Worm (Caenorhabditis elegans) whole organism, mixed stage, embryonic: Measurements from ENCODE around the gene F42F12.11.

ENCODE experiments used
- ceh-83 ChIP-seq: fragments of 200-800 bp; sonication (Bioruptor generic); optimal IDR thresholded peaks from 2 replicates; lab custom pipeline; 2018; ENCODE audit warnings: mild to moderate bottlenecking, missing genetic modification characterization, missing compliant biosample characterization
- drap-1 ChIP-seq: fragments of 200-800 bp; sonication (Bioruptor generic); optimal IDR thresholded peaks from 3 replicates; lab custom pipeline; 2018; ENCODE audit warnings: mild to moderate bottlenecking, missing genetic modification characterization, missing compliant biosample characterization
- ham-2 ChIP-seq: fragments of 200-800 bp; sonication (Bioruptor generic); optimal IDR thresholded peaks from 2 replicates; lab custom pipeline; 2018; ENCODE audit warnings: mild to moderate bottlenecking, missing genetic modification characterization, missing compliant biosample characterization
- lin-13 ChIP-seq: fragments of 150-350 bp; optimal IDR thresholded peaks from 2 replicates; lab custom pipeline; 2014; ENCODE audit warnings: missing biosample characterization, missing genetic modification characterization
- lin-32 ChIP-seq: fragments of 200-800 bp; sonication (Bioruptor generic); optimal IDR thresholded peaks from 2 replicates; lab custom pipeline; 2018; ENCODE audit warnings: mild to moderate bottlenecking, missing genetic modification characterization, missing compliant biosample characterization
- lsy-2 ChIP-seq: fragments of 150-350 bp; optimal IDR thresholded peaks from 2 replicates; lab custom pipeline; 2014; ENCODE audit warnings: missing biosample characterization, missing genetic modification characterization
- mls-2 ChIP-seq: sonication (generic microtip); optimal IDR thresholded peaks from 2 replicates; lab custom pipeline; 2016; ENCODE audit warnings: mild to moderate bottlenecking, missing genetic modification characterization, moderate library complexity, missing compliant biosample characterization
- nhr-12 ChIP-seq: fragments of 150-350 bp; optimal IDR thresholded peaks from 2 replicates; lab custom pipeline; 2014; ENCODE audit warnings: missing biosample characterization, missing genetic modification characterization
- nhr-237 ChIP-seq: fragments of 150-350 bp; optimal IDR thresholded peaks from 2 replicates; lab custom pipeline; 2014; ENCODE audit warnings: missing biosample characterization, missing genetic modification characterization
- nhr-28 ChIP-seq: fragments of 150-350 bp; optimal IDR thresholded peaks from 2 replicates; lab custom pipeline; 2014; ENCODE audit warnings: missing biosample characterization, missing genetic modification characterization
- pha-4 ChIP-seq: fragments of 150-350 bp; optimal IDR thresholded peaks from 2 replicates; lab custom pipeline; 2018; ENCODE audit warnings: missing biosample characterization, missing genetic modification reagents, missing genetic modification characterization
- snpc-4 ChIP-seq: fragments of 150-350 bp; optimal IDR thresholded peaks from 2 replicates; lab custom pipeline; 2014; ENCODE audit warnings: missing biosample characterization, missing genetic modification characterization
- unc-39 ChIP-seq: fragments of 150-350 bp; optimal IDR thresholded peaks from 2 replicates; lab custom pipeline; 2014; ENCODE audit warnings: missing biosample characterization, missing genetic modification characterization
- ztf-11 ChIP-seq: fragments of 150-350 bp; optimal IDR thresholded peaks from 2 replicates; lab custom pipeline; 2014; ENCODE audit warnings: missing biosample characterization, missing genetic modification characterization

ce11 chrX:12298324-12298723, 48.5 kb upstream of the F42F12.11 start, which contains the start of gene W06D11.3:
- TF ChIP-seq lin-13 (no peak), nhr-28 (tag; lab: Kevin White, UChicago) (no peak), lin-32 (no peak), mls-2 (no peak), ceh-83 (GFP tag; lab: Kevin White, UChicago) (no peak), nhr-237 (tag; lab: Kevin White, UChicago) (no peak), snpc-4 (tag; lab: Kevin White, UChicago) (no peak), nhr-12 (no peak), ham-2 (GFP tag; lab: Kevin White, UChicago) (no peak), lsy-2 (tag; lab: Kevin White, UChicago) (no peak), unc-39 (tag; lab: Kevin White, UChicago) (no peak), pha-4 (tag; lab: Kevin White, UChicago) (no peak), drap-1 (GFP tag; lab: Kevin White, UChicago) (no peak), ztf-11 (tag; lab: Kevin White, UChicago) (no peak)
